Worm (Caenorhabditis elegans) whole organism, young adult: ENCODE results near the gene zfp-3.

Experiments
- B0035.1 ChIP-seq: sonication (generic microtip); optimal IDR thresholded peaks from 2 replicates; lab custom pipeline; 2016; ENCODE audit warnings: missing genetic modification characterization, mild to moderate bottlenecking, missing compliant biosample characterization, missing genotype, missing genetic modification reagents
- D2030.7 ChIP-seq: fragments of 200-800 bp; sonication (Bioruptor generic); IDR thresholded peaks from 2 replicates; pipeline ENCODE4 v1.3.6; 2022; ENCODE audit warnings: missing genetic modification reagents, missing genetic modification characterization, missing compliant biosample characterization
- K11D2.4 ChIP-seq: fragments of 200-800 bp; sonication (Bioruptor generic); IDR thresholded peaks from 2 replicates; pipeline ENCODE4 v1.3.6; 2022; ENCODE audit warnings: missing genetic modification reagents, missing genetic modification characterization, missing compliant biosample characterization
- Y79H2A.3 ChIP-seq: fragments of 200-800 bp; sonication (Bioruptor generic); conservative IDR thresholded peaks from 2 replicates; pipeline ENCODE4 v1.3.6; 2022; ENCODE audit warnings: missing genetic modification reagents, missing genetic modification characterization, missing compliant biosample characterization
- aptf-2 ChIP-seq: fragments of 200-800 bp; sonication (Bioruptor generic); conservative IDR thresholded peaks from 2 replicates; pipeline ENCODE4 v1.3.6; 2022; ENCODE audit warnings: missing genetic modification reagents, missing genetic modification characterization, missing compliant biosample characterization
- ets-4 ChIP-seq: fragments of 200-800 bp; sonication (Bioruptor generic); optimal IDR thresholded peaks from 2 replicates; lab custom pipeline; 2018; ENCODE audit warnings: mild to moderate bottlenecking, missing genetic modification characterization, missing compliant biosample characterization
- let-526 ChIP-seq: fragments of 200-800 bp; sonication (Bioruptor generic); IDR thresholded peaks from 2 replicates; pipeline ENCODE4 v1.3.6; 2022; ENCODE audit warnings: missing genetic modification reagents, missing genetic modification characterization, missing compliant biosample characterization
- lsl-1 ChIP-seq: fragments of 200-800 bp; sonication (Bioruptor generic); optimal IDR thresholded peaks from 2 replicates; lab custom pipeline; 2018; ENCODE audit warnings: mild to moderate bottlenecking, missing genetic modification characterization, moderate library complexity, missing compliant biosample characterization
- lsy-27 ChIP-seq: sonication (generic microtip); optimal IDR thresholded peaks from 2 replicates; lab custom pipeline; 2017; ENCODE audit warnings: missing genetic modification characterization, mild to moderate bottlenecking, missing compliant biosample characterization, antibody characterized with exemption, missing genotype, borderline replicate concordance; ENCODE audit not compliant: insufficient read depth
- nhr-27 ChIP-seq: fragments of 200-800 bp; sonication (Bioruptor generic); optimal IDR thresholded peaks from 2 replicates; lab custom pipeline; 2018; ENCODE audit warnings: mild to moderate bottlenecking, missing genetic modification characterization, moderate library complexity, missing compliant biosample characterization
- nhr-80 ChIP-seq: sonication (generic microtip); optimal IDR thresholded peaks from 2 replicates; lab custom pipeline; 2016; ENCODE audit warnings: missing genetic modification characterization, missing compliant biosample characterization
- rcor-1 ChIP-seq: fragments of 200-800 bp; sonication (Bioruptor generic); IDR thresholded peaks from 2 replicates; pipeline ENCODE4 v1.3.6; 2022; ENCODE audit warnings: missing genetic modification reagents, missing genetic modification characterization, missing compliant biosample characterization
- repo-1 ChIP-seq: sonication (generic microtip); optimal IDR thresholded peaks from 2 replicates; lab custom pipeline; 2017; ENCODE audit warnings: mild to moderate bottlenecking, missing genetic modification characterization, missing compliant biosample characterization
- snpc-4 ChIP-seq, 5 experiments: fragments of 150-350 bp in 1 of 5; sonication (generic microtip) in 4 of 5; optimal IDR thresholded peaks; 2 replicates each; lab custom pipeline; 2014 to 2018; ENCODE audit warnings: missing genetic modification characterization in 5 of 5, missing biosample characterization in 3 of 5, antibody characterized with exemption in 2 of 5, mild to moderate bottlenecking in 2 of 5, missing compliant biosample characterization in 2 of 5, missing genotype in 2 of 5, moderate library complexity in 2 of 5, missing genetic modification reagents in 1 of 5
- tlf-1 ChIP-seq: fragments of 200-800 bp; sonication (Bioruptor generic); optimal IDR thresholded peaks from 2 replicates; lab custom pipeline; 2018; ENCODE audit warnings: mild to moderate bottlenecking, missing genetic modification characterization, missing compliant biosample characterization
- zim-3 ChIP-seq: sonication (generic microtip); optimal IDR thresholded peaks from 2 replicates; lab custom pipeline; 2017; ENCODE audit warnings: mild to moderate bottlenecking, missing genetic modification characterization, moderate library complexity, missing compliant biosample characterization

The zfp-3 gene

ce11 chrX:1393891-1394290, 52.6 kb downstream of the zfp-3 start, which contains the start of gene F56C3.9:
TSS of gene F56C3.9 (minus strand) at chrX:1393991.
- TF ChIP-seq nhr-80 (tag; lab: Kevin White, UChicago): no peak
- TF ChIP-seq lsl-1: no peak
- TF ChIP-seq Y79H2A.3: no peak
- TF ChIP-seq aptf-2 (GFP tag; lab: Robert Waterston, UW): no peak
- TF ChIP-seq snpc-4 (GFP tag; optimal IDR thresholded peaks at IDR 0.05; lab: Kevin White, UChicago): no peak
- TF ChIP-seq snpc-4 (tag; optimal IDR thresholded peaks at IDR 0.05; lab: Kevin White, UChicago): no peak
- TF ChIP-seq K11D2.4 (GFP tag; lab: Robert Waterston, UW): no peak
- TF ChIP-seq D2030.7 (GFP tag; lab: Robert Waterston, UW): no peak
- no peak for TF ChIP-seq ets-4
- TF ChIP-seq nhr-27 (tag; lab: Kevin White, UChicago): no peak
- no peak for TF ChIP-seq rcor-1 (GFP tag; lab: Robert Waterston, UW)
- TF ChIP-seq let-526: no peak
- no peak for TF ChIP-seq B0035.1 (tag; lab: Kevin White, UChicago)
- TF ChIP-seq zim-3 (tag; lab: Kevin White, UChicago): no peak
- TF ChIP-seq tlf-1 (GFP tag; lab: Kevin White, UChicago): no peak
- no peak for TF ChIP-seq lsy-27 (tag; lab: Kevin White, UChicago)
- TF ChIP-seq repo-1 (tag; lab: Kevin White, UChicago): no peak
